Worm (Caenorhabditis elegans): ENCODE data around the gene ttr-59.
A peak's percentile ranks its signal among the peaks of the same experiment; 100 is the strongest.

ttr-59 gene

ce11 chrX:7305520-7306186 is 24.0 kb upstream of the ttr-59 start, which contains the start of gene sur-5:
Gene sur-5 (minus strand): TSS chrX:7305570.
- no peak for TF ChIP-seq med-1 (GFP tag; optimal IDR thresholded peaks at IDR 0.05; ENCODE audit: insufficient read depth)
- TF ChIP-seq ztf-29 (GFP tag; IDR thresholded peaks at IDR 0.05): no peak
- TF ChIP-seq klf-2 (GFP tag; conservative IDR thresholded peaks at IDR 0.05): no peak

ce11 chrX:7306434-7306833 is 23.2 kb upstream of the ttr-59 start:
- TF ChIP-seq flt-1 (GFP tag; IDR thresholded peaks at IDR 0.05) (no peak), klf-2 (GFP tag; conservative IDR thresholded peaks at IDR 0.05) (no peak), tab-1 (GFP tag; IDR thresholded peaks at IDR 0.05) (no peak), ztf-23 (GFP tag; IDR thresholded peaks at IDR 0.05) (no peak), ref-1 (GFP tag; conservative IDR thresholded peaks at IDR 0.05) (no peak), T22C8.4 (GFP tag; IDR thresholded peaks at IDR 0.05) (no peak), cog-1 (tag; optimal IDR thresholded peaks at IDR 0.05) (no peak), med-1 (GFP tag; optimal IDR thresholded peaks at IDR 0.05; ENCODE audit: insufficient read depth) (no peak), ztf-29 (GFP tag; IDR thresholded peaks at IDR 0.05) (no peak)

DNA sequence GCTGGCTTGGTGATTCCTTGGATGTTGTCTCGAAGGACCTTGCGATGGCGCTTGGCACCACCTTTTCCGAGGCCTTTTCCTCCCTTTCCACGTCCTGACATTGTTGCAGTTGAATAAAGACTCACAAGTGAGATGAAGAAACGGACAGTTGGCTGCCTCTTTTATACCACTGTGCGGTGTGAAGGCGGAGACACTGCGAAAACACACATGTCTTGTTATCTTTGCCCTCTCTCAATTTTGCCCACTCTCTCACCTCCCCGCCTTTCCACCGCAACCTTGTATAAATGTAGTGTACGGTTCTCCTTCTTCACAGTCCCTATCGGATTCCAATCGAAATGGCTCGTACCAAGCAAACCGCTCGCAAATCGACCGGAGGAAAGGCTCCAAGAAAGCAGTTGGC is 19.8 kb upstream of the ttr-59 start, which contains the start of the genes his-38 and his-40:
TSS of gene his-38 (minus strand) at position 101 of the 400 bp plus-strand sequence.
TSS of gene his-40 (plus strand) at position 336 of the 400 bp plus-strand sequence.
- no peak for TF ChIP-seq ztf-23 (GFP tag; IDR thresholded peaks at IDR 0.05)
- peak; percentile 67; the same call in 1 of the 2 replicates for TF ChIP-seq flt-1 (GFP tag; IDR thresholded peaks at IDR 0.05)

DNA sequence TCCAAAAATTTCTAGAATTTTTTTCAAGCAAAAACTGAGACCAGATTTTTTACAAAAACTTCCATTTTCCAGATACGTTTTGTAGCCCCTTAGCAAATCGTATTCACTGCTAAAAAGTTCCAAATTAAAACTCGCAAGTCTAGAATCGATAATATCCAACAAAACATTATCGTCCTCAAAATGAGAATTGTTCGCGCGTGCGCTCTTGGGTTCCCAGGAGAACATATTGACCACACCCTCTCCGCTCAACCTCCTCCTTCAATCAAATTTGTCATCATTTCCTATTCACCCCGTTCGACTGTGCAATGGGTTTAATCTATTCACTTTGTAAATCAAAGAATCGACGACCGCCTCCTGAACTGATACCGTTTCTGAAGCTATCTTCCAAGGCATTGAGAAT is 17.7 kb upstream of the ttr-59 start:
- TF ChIP-seq flt-1 (GFP tag; IDR thresholded peaks at IDR 0.05) (no peak), cog-1 (tag; optimal IDR thresholded peaks at IDR 0.05) (no peak), ztf-29 (GFP tag; IDR thresholded peaks at IDR 0.05) (no peak), ref-1 (GFP tag; conservative IDR thresholded peaks at IDR 0.05) (no peak), klf-2 (GFP tag; conservative IDR thresholded peaks at IDR 0.05) (no peak), ztf-23 (GFP tag; IDR thresholded peaks at IDR 0.05) (no peak), T22C8.4 (GFP tag; IDR thresholded peaks at IDR 0.05) (no peak), med-1 (GFP tag; optimal IDR thresholded peaks at IDR 0.05; ENCODE audit: insufficient read depth) (no peak), tab-1 (GFP tag; IDR thresholded peaks at IDR 0.05) (no peak)

DNA sequence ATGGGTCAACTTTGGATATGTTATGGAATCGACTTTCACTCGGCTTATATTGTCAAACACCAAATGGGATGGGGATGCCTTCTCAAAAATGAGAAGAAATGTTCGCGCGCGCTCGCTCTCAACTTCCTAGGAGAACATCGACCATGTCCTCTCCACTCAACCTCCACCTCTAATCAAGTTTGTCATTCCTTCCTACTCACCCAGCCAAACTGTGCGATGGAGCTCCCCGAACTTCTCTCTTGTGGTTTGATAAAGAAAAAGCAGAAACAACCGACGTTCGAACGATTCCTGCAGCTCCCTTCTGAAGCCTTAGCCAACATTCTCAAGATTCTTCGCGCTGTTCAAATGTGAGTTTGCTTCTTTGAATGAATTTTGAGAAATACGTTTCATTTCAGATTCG is 16.4 kb upstream of the ttr-59 start:
- TF ChIP-seq tab-1 (GFP tag; IDR thresholded peaks at IDR 0.05) (no peak), ref-1 (GFP tag; conservative IDR thresholded peaks at IDR 0.05) (no peak), ztf-23 (GFP tag; IDR thresholded peaks at IDR 0.05) (no peak), T22C8.4 (GFP tag; IDR thresholded peaks at IDR 0.05) (no peak), ztf-29 (GFP tag; IDR thresholded peaks at IDR 0.05) (no peak)

ce11 chrX:7314564-7314963 is 15.1 kb upstream of the ttr-59 start:
- TF ChIP-seq klf-2 (GFP tag; conservative IDR thresholded peaks at IDR 0.05): no peak
- no peak for TF ChIP-seq flt-1 (GFP tag; IDR thresholded peaks at IDR 0.05)

DNA sequence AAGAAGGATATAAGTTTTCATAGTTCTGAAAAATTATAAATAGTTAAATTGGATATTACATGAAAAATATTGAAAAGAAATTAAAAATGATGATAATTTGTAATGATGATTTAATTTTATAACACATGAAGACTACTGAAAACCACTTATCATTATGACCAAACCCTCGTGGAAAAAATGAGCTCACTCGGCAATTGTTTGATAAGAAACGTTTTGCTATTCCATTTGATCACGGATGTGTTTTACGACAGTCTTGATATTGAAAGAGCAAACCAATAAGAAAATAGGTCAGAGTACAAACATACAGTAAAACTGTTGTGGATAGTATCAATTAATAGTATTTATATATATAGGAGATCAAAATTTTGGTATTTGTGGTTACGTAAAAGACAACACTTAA is 14.3 kb upstream of the ttr-59 start, which contains the start of gene spp-3:
TSS of gene spp-3 (minus strand) at position 25 of the 400 bp plus-strand sequence.
- TF ChIP-seq ztf-29 (GFP tag; IDR thresholded peaks at IDR 0.05) (no peak), ztf-23 (GFP tag; IDR thresholded peaks at IDR 0.05) (no peak), cog-1 (tag; optimal IDR thresholded peaks at IDR 0.05) (no peak), ref-1 (GFP tag; conservative IDR thresholded peaks at IDR 0.05) (no peak), klf-2 (GFP tag; conservative IDR thresholded peaks at IDR 0.05) (no peak), T22C8.4 (GFP tag; IDR thresholded peaks at IDR 0.05) (no peak), tab-1 (GFP tag; IDR thresholded peaks at IDR 0.05) (no peak), med-1 (GFP tag; optimal IDR thresholded peaks at IDR 0.05; ENCODE audit: insufficient read depth) (no peak), flt-1 (GFP tag; IDR thresholded peaks at IDR 0.05) (no peak)

DNA sequence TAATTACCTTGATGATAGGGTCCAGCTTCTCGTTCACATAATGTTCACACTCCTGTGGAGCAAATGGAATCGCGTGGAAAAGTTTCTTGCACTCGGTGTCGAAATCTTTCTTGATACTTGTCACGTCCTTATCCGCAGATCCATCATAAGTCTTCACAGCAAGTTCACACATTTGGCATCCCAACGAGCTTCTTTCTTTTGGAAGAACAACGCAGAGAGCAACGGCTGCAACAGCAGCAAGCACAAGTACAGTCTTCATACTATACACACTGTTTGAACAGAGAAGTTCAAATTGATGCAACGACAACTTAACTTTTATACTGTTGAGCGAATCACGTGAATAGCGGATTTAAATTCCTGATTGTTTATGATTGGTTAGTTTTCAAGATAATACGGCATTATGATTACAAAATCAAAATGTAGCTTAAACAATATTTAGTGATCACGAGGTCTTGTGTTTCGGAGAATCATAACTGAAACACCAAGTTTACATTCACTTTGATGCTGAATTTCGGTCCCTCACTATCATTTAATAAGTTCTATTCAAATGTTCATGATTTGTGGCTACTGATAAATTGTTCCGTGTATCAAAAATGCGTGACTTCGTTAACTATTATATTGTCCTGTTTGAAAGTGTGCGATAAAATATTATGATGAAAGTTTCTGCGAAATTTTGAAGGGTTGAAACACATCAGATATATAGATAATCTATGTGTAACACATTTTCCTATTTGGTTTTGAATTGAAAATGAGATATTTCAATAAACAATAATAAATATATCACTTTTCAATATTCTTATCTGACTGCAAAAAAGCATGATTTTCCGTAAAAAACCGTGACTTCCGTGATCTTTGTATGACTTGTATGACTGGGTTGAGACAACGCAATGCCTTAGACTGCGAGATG is 12.9 kb upstream of the ttr-59 start, which contains the start of the genes spp-2 and spp-6:
TSS of gene spp-2 (minus strand) at position 334 of the 907 bp plus-strand sequence.
TSS of gene spp-6 (plus strand) at position 857 of the 907 bp plus-strand sequence.
- TF ChIP-seq flt-1 (GFP tag; IDR thresholded peaks at IDR 0.05) (no peak), klf-2 (GFP tag; conservative IDR thresholded peaks at IDR 0.05) (no peak), cog-1 (tag; optimal IDR thresholded peaks at IDR 0.05) (no peak), tab-1 (GFP tag; IDR thresholded peaks at IDR 0.05) (no peak), ztf-29 (GFP tag; IDR thresholded peaks at IDR 0.05) (no peak), ref-1 (GFP tag; conservative IDR thresholded peaks at IDR 0.05) (no peak), T22C8.4 (GFP tag; IDR thresholded peaks at IDR 0.05) (no peak), ztf-23 (GFP tag; IDR thresholded peaks at IDR 0.05) (no peak), med-1 (GFP tag; optimal IDR thresholded peaks at IDR 0.05; ENCODE audit: insufficient read depth) (no peak)

DNA sequence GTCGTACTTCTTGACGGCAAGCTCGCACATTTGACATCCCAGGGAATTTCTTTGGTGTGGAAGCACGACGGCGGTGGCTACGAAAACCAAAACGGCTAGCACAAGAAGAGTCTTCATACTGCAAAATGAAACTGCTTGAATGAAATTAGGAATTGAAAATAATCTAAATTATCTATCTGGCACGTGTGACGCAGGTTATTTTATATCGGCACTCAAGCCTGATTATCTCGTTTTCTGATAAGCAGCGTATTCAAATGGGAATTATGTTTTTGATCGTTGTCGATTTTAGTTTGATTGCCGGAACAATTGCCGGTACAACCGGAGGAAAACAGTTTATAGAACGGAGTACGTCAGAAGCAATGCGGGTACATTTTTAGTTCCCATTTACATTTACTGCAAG is 11.0 kb upstream of the ttr-59 start, which contains the start of gene spp-4:
TSS of gene spp-4 (minus strand) at position 118 of the 400 bp plus-strand sequence.
- no peak for TF ChIP-seq ztf-23 (GFP tag; IDR thresholded peaks at IDR 0.05)
- no peak for TF ChIP-seq tab-1 (GFP tag; IDR thresholded peaks at IDR 0.05)
- TF ChIP-seq cog-1 (tag; optimal IDR thresholded peaks at IDR 0.05): no peak
- no peak for TF ChIP-seq ref-1 (GFP tag; conservative IDR thresholded peaks at IDR 0.05)
- no peak for TF ChIP-seq klf-2 (GFP tag; conservative IDR thresholded peaks at IDR 0.05)
- TF ChIP-seq flt-1 (GFP tag; IDR thresholded peaks at IDR 0.05): no peak
- TF ChIP-seq med-1 (GFP tag; optimal IDR thresholded peaks at IDR 0.05; ENCODE audit: insufficient read depth): no peak
- no peak for TF ChIP-seq T22C8.4 (GFP tag; IDR thresholded peaks at IDR 0.05)
- no peak for TF ChIP-seq ztf-29 (GFP tag; IDR thresholded peaks at IDR 0.05)

Measured in whole organism, midembryonic.